Worm (Caenorhabditis elegans): ENCODE data around the gene try-5.

DNA sequence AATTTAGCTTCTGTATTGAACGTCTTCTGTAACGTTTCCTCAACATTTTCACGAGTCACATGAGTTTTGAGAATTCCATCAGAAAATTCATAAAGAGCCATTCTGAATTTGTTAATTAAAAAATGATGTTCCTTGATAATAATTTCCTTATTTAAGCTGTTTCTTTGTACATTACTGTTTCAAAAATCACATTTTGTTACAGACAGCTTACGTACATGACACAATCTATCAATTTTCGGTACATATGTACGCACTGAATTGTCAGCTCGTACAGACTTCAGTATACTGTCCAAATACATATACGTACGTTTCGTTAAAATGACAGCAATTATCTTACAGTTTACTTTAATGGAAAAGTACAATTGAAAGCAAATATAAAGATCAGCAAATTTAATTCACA is 29.6 kb downstream of the try-5 start, which contains the start of gene E02C12.19:
- TF ChIP-seq hmg-4 (GFP tag; optimal IDR thresholded peaks at IDR 0.05) (no peak), ama-1 (optimal IDR thresholded peaks at IDR 0.05) (no peak), hmbx-1 (tag; optimal IDR thresholded peaks at IDR 0.05) (no peak), ets-7 (tag; optimal IDR thresholded peaks at IDR 0.05) (no peak), F13C5.2 (tag; optimal IDR thresholded peaks at IDR 0.05) (no peak), B0310.2 (tag; optimal IDR thresholded peaks at IDR 0.05) (no peak), aly-1 (tag; optimal IDR thresholded peaks at IDR 0.05) (no peak), ceh-13 (GFP tag; optimal IDR thresholded peaks at IDR 0.05) (no peak), tra-4 (tag; optimal IDR thresholded peaks at IDR 0.05) (no peak)

All from whole organism, early embryonic.